Worm (Caenorhabditis elegans) whole organism, early embryonic: Measurements from ENCODE around the gene wdr-20.

Source experiments
- B0310.2 ChIP-seq: sonication (generic microtip); optimal IDR thresholded peaks from 2 replicates; lab custom pipeline; 2016; ENCODE audit warnings: mild to moderate bottlenecking, missing genetic modification characterization, missing compliant biosample characterization
- F13C5.2 ChIP-seq: sonication (generic microtip); optimal IDR thresholded peaks from 2 replicates; lab custom pipeline; 2017; ENCODE audit warnings: mild to moderate bottlenecking, missing genetic modification characterization, inconsistent platforms, missing compliant biosample characterization
- aly-1 ChIP-seq: sonication (generic microtip); optimal IDR thresholded peaks from 2 replicates; lab custom pipeline; 2016; ENCODE audit warnings: missing genetic modification characterization, missing compliant biosample characterization
- ama-1 ChIP-seq: fragments of 150-350 bp; optimal IDR thresholded peaks from 2 replicates; lab custom pipeline; 2014
- ceh-13 ChIP-seq: fragments of 200-800 bp; sonication (Bioruptor generic); optimal IDR thresholded peaks from 2 replicates; lab custom pipeline; 2018; ENCODE audit warnings: mild to moderate bottlenecking, missing genetic modification characterization, missing compliant biosample characterization
- ceh-36 ChIP-seq: sonication (generic microtip); optimal IDR thresholded peaks from 2 replicates; lab custom pipeline; 2016; ENCODE audit warnings: missing genetic modification characterization, inconsistent platforms, missing compliant biosample characterization
- ets-7 ChIP-seq: sonication (generic microtip); optimal IDR thresholded peaks from 2 replicates; lab custom pipeline; 2016; ENCODE audit warnings: missing genotype, missing genetic modification characterization, missing compliant biosample characterization
- flt-1 ChIP-seq: fragments of 200-800 bp; sonication (Bioruptor generic); IDR thresholded peaks from 2 replicates; pipeline ENCODE4 v1.3.6; 2022; ENCODE audit warnings: missing genetic modification characterization, missing compliant biosample characterization
- hmbx-1 ChIP-seq: sonication (generic microtip); optimal IDR thresholded peaks from 2 replicates; lab custom pipeline; 2016; ENCODE audit warnings: mild to moderate bottlenecking, missing genetic modification characterization, missing compliant biosample characterization
- hmg-4 ChIP-seq: fragments of 200-800 bp; sonication (Bioruptor generic); optimal IDR thresholded peaks from 2 replicates; lab custom pipeline; 2018; ENCODE audit warnings: mild to moderate bottlenecking, missing genetic modification characterization, missing compliant biosample characterization
- hnd-1 ChIP-seq: sonication (generic microtip); optimal IDR thresholded peaks from 2 replicates; lab custom pipeline; 2016; ENCODE audit warnings: missing genetic modification characterization, missing compliant biosample characterization
- pes-1 ChIP-seq: fragments of 200-800 bp; sonication (Bioruptor generic); IDR thresholded peaks from 2 replicates; pipeline ENCODE4 v1.3.6; 2022; ENCODE audit warnings: missing genetic modification reagents, missing genetic modification characterization, missing compliant biosample characterization
- scrt-1 ChIP-seq: fragments of 200-800 bp; sonication (Bioruptor generic); IDR thresholded peaks from 2 replicates; pipeline ENCODE4 v1.3.6; 2022; ENCODE audit warnings: missing genetic modification characterization, missing compliant biosample characterization
- sea-1 ChIP-seq: fragments of 200-800 bp; sonication (Bioruptor generic); conservative IDR thresholded peaks from 2 replicates; pipeline ENCODE4 v1.3.6; 2022; ENCODE audit warnings: missing genetic modification characterization, missing compliant biosample characterization
- tbx-11 ChIP-seq: fragments of 200-800 bp; sonication (Bioruptor generic); IDR thresholded peaks from 2 replicates; pipeline ENCODE4 v1.3.6; 2022; ENCODE audit warnings: missing genetic modification characterization, missing compliant biosample characterization
- tbx-37 ChIP-seq: fragments of 200-800 bp; sonication (Bioruptor generic); conservative IDR thresholded peaks from 2 replicates; pipeline ENCODE4 v1.3.6; 2022; ENCODE audit warnings: missing genetic modification reagents, missing genetic modification characterization, missing compliant biosample characterization
- tra-4 ChIP-seq: sonication (generic microtip); optimal IDR thresholded peaks from 2 replicates; lab custom pipeline; 2017; ENCODE audit warnings: missing genetic modification characterization, missing compliant biosample characterization

Gene wdr-20

DNA sequence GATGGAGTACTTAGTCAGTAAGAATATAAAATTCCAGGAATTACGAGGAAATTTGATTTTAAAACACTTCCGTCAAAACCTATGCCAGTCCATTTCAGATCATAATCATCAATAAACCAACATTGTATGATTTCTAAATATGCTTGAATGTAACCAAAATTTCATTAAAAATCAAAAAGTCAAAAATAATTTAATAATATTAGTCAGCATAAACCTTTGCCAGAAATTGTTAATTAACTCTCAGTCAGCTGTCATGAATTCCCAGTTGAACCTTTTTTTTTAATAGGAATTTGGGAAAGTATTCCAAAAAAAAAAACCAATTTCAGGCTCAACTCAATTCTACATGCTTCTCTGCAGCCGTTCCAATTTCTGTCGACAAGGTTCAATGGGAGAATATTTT is 14.4 kb upstream of the wdr-20 start, which contains the start of gene srsx-26:
TSS of gene srsx-26 (plus strand) at position 301 of the 400 bp plus-strand sequence.
- TF ChIP-seq ceh-36 (tag; lab: Kevin White, UChicago) (no peak), ama-1 (lab: Kevin White, UChicago) (no peak), ets-7 (no peak), pes-1 (GFP tag; lab: Robert Waterston, UW) (no peak), sea-1 (GFP tag; lab: Robert Waterston, UW) (no peak), flt-1 (GFP tag; lab: Robert Waterston, UW) (no peak), F13C5.2 (tag; lab: Kevin White, UChicago) (no peak), hnd-1 (no peak), aly-1 (no peak), B0310.2 (tag; lab: Kevin White, UChicago) (no peak), scrt-1 (GFP tag; lab: Robert Waterston, UW) (no peak), ceh-13 (GFP tag; lab: Kevin White, UChicago) (no peak), tbx-11 (no peak)

DNA sequence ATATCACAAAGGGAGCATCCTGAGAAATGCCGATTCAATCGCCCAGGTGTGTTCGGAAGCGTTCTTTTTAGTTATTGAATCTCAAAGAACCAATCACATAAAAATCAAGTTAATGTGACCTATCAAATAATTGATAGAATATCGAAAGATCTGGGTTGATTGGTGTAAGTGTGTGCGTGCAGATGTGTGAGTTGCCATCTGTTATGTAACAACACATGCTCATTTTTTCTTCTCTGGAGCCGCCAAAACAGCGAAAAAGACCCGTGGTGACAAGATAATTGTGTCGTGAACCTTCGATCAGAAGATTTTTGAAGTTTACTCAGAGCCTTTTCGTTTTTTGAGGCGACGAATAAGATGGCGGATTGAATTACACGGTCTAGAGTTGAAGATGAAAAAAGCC is 12.8 kb upstream of the wdr-20 start:
- TF ChIP-seq ceh-13 (GFP tag; lab: Kevin White, UChicago) (no peak), hmbx-1 (tag; lab: Kevin White, UChicago) (no peak), tra-4 (tag; lab: Kevin White, UChicago) (no peak), tbx-11 (no peak), flt-1 (GFP tag; lab: Robert Waterston, UW) (no peak), tbx-37 (GFP tag; lab: Robert Waterston, UW) (no peak), ama-1 (lab: Kevin White, UChicago) (no peak), pes-1 (GFP tag; lab: Robert Waterston, UW) (no peak), B0310.2 (tag; lab: Kevin White, UChicago) (no peak), ceh-36 (tag; lab: Kevin White, UChicago) (no peak), hnd-1 (no peak), ets-7 (no peak), hmg-4 (no peak), scrt-1 (GFP tag; lab: Robert Waterston, UW) (no peak), F13C5.2 (tag; lab: Kevin White, UChicago) (no peak), sea-1 (GFP tag; lab: Robert Waterston, UW) (no peak), aly-1 (no peak)

DNA sequence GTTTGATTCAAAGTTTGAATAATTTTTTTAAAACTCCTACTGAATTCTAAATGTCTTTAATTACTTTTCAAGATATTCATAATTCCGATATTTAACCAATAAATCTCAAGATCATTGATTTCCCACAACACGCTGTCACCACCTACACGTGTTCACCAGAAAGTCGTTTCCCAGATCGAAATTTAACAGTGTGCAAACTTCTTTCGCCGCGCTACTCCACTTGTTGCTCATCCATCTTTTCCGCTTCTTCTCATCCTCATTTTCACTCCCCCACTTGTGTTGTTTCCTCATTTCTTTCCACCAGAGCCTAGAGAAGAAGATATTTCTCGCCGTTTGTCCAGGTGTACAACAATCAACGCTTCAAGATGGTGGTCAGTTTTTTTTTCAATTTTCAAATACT is 11.7 kb upstream of the wdr-20 start, which contains the start of gene C51E3.9:
TSS of gene C51E3.9 (plus strand) at position 301 of the 400 bp plus-strand sequence.
- TF ChIP-seq hnd-1 (no peak), hmg-4 (no peak), ceh-36 (tag; lab: Kevin White, UChicago) (no peak), tra-4 (tag; lab: Kevin White, UChicago) (no peak), F13C5.2 (tag; lab: Kevin White, UChicago) (no peak), ets-7 (no peak), ama-1 (lab: Kevin White, UChicago) (no peak), tbx-37 (GFP tag; lab: Robert Waterston, UW) (no peak), hmbx-1 (tag; lab: Kevin White, UChicago) (no peak), B0310.2 (tag; lab: Kevin White, UChicago) (no peak), ceh-13 (GFP tag; lab: Kevin White, UChicago) (no peak), sea-1 (GFP tag; lab: Robert Waterston, UW) (no peak), aly-1 (no peak), tbx-11 (no peak), flt-1 (GFP tag; lab: Robert Waterston, UW) (no peak), scrt-1 (GFP tag; lab: Robert Waterston, UW) (no peak), pes-1 (GFP tag; lab: Robert Waterston, UW) (no peak)

DNA sequence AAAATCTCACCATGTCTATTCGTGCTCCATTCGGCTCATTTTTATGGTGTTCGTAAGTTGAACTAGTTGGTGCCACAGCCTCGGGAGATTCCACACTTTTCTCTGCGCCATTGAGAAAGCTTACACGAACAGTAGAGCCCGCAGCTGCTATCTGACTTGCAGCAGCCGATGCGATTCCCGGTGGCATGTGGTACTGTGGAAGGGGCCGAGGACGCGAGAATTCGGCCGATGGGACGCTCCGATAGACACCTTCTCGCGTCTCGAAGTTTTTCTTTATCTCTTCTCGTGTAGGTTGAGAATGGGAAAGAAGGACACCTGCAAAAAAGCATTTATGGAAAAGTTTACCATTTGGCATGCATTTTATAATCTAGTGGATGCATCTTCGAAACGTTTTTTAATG is 681 bp downstream of the wdr-20 start:
- TF ChIP-seq tbx-37 (GFP tag; lab: Robert Waterston, UW) (no peak), tra-4 (tag; lab: Kevin White, UChicago) (no peak), F13C5.2 (tag; lab: Kevin White, UChicago) (no peak), ceh-13 (GFP tag; lab: Kevin White, UChicago) (no peak), ama-1 (lab: Kevin White, UChicago) (no peak), aly-1 (no peak), hnd-1 (no peak), B0310.2 (tag; lab: Kevin White, UChicago) (no peak), sea-1 (GFP tag; lab: Robert Waterston, UW) (no peak), tbx-11 (no peak), hmg-4 (no peak), ets-7 (no peak), scrt-1 (GFP tag; lab: Robert Waterston, UW) (no peak), ceh-36 (tag; lab: Kevin White, UChicago) (no peak), hmbx-1 (tag; lab: Kevin White, UChicago) (no peak)

- TF ChIP-seq ets-7 = no peak
- TF ChIP-seq ceh-36 (tag; lab: Kevin White, UChicago) = no peak
- TF ChIP-seq tra-4 (tag; lab: Kevin White, UChicago) = no peak
- no peak for TF ChIP-seq tbx-11
- TF ChIP-seq B0310.2 (tag; lab: Kevin White, UChicago) = no peak
Measured at ce11 chrV:10130195-10130594, 3.8 kb downstream of the wdr-20 start, which contains the start of gene aos-1. aos-1 (minus strand) TSS chrV:10130295.

- TF ChIP-seq ets-7 (no peak), hmg-4 (no peak), tbx-11 (no peak)
Measured at ce11 chrV:10124799-10125548, 9.0 kb downstream of the wdr-20 start, which contains the start of gene C08B6.10. C08B6.10 (plus strand) TSS chrV:10125498.

ce11 chrV:10123324-10123723 is 10.6 kb downstream of the wdr-20 start, which contains the start of gene C08B6.6:
C08B6.6 (plus strand) TSS chrV:10123624.
- TF ChIP-seq aly-1 = no peak
- TF ChIP-seq F13C5.2 (tag; lab: Kevin White, UChicago) = no peak
- TF ChIP-seq hmbx-1 (tag; lab: Kevin White, UChicago) = no peak
- no peak for TF ChIP-seq hnd-1
- TF ChIP-seq sea-1 (GFP tag; lab: Robert Waterston, UW) = no peak
- TF ChIP-seq scrt-1 (GFP tag; lab: Robert Waterston, UW) = no peak
- TF ChIP-seq B0310.2 (tag; lab: Kevin White, UChicago) = no peak
- no peak for TF ChIP-seq flt-1 (GFP tag; lab: Robert Waterston, UW)
- TF ChIP-seq tbx-37 (GFP tag; lab: Robert Waterston, UW) = no peak
- TF ChIP-seq pes-1 (GFP tag; lab: Robert Waterston, UW) = no peak
- no peak for TF ChIP-seq ama-1 (lab: Kevin White, UChicago)
- TF ChIP-seq hmg-4 = no peak
- TF ChIP-seq ceh-13 (GFP tag; lab: Kevin White, UChicago) = no peak
- TF ChIP-seq tra-4 (tag; lab: Kevin White, UChicago) = no peak
- TF ChIP-seq ceh-36 (tag; lab: Kevin White, UChicago) = no peak
- TF ChIP-seq ets-7 = no peak
- no peak for TF ChIP-seq tbx-11
